Worm (Caenorhabditis elegans) whole organism, L1 larva: ENCODE results near the gene M02E1.4.
A peak's percentile ranks its signal among the peaks of the same experiment; 100 is the strongest.
"Not testable (repeated sequence)": the region's sequence is repeated elsewhere in the genome, so short reads cannot be mapped to it uniquely, and the experiment has no call there.

Source experiments
- C04F5.9 ChIP-seq: sonication (generic microtip); optimal IDR thresholded peaks from 2 replicates; lab custom pipeline; 2016; ENCODE audit warnings: missing genetic modification characterization, missing compliant biosample characterization
- C16A3.4 ChIP-seq: fragments of 150-350 bp; optimal IDR thresholded peaks from 2 replicates; lab custom pipeline; 2014; ENCODE audit warnings: missing biosample characterization, missing genetic modification characterization
- aly-2 ChIP-seq: fragments of 150-350 bp; optimal IDR thresholded peaks from 2 replicates; lab custom pipeline; 2014; ENCODE audit warnings: missing biosample characterization, missing genetic modification characterization
- blmp-1 ChIP-seq: fragments of 150-350 bp; optimal IDR thresholded peaks from 2 replicates; lab custom pipeline; 2014; ENCODE audit warnings: missing biosample characterization, missing genetic modification characterization
- ceh-63 ChIP-seq: fragments of 200-800 bp; sonication (Bioruptor generic); optimal IDR thresholded peaks from 2 replicates; lab custom pipeline; 2018; ENCODE audit warnings: mild to moderate bottlenecking, missing genetic modification characterization, missing compliant biosample characterization
- ceh-82 ChIP-seq, 3 experiments: fragments of 150-350 bp in 1 of 3; sonication (generic microtip) in 2 of 3; optimal IDR thresholded peaks; 2 replicates each; lab custom pipeline; 2014 to 2017; ENCODE audit warnings: missing biosample characterization in 3 of 3, missing genetic modification characterization in 3 of 3
- ceh-88 ChIP-seq: fragments of 200-800 bp; sonication (Bioruptor generic); IDR thresholded peaks from 2 replicates; pipeline ENCODE4 v1.3.6; 2022; ENCODE audit warnings: missing genetic modification characterization, missing compliant biosample characterization
- ceh-90 ChIP-seq: sonication (generic microtip); optimal IDR thresholded peaks from 2 replicates; lab custom pipeline; 2016; ENCODE audit warnings: missing genetic modification characterization, missing compliant biosample characterization
- dpl-1 ChIP-seq, 3 experiments: fragments of 150-350 bp in 2 of 3; sonication (generic microtip) in 1 of 3; optimal IDR thresholded peaks; 2 replicates each; lab custom pipeline; 2014 to 2017; ENCODE audit warnings: missing biosample characterization in 3 of 3, missing genetic modification characterization in 3 of 3, missing genetic modification reagents in 3 of 3
- dsc-1 ChIP-seq: sonication (generic microtip); optimal IDR thresholded peaks from 2 replicates; lab custom pipeline; 2016; ENCODE audit warnings: mild to moderate bottlenecking, missing genetic modification characterization, missing compliant biosample characterization
- efl-1 ChIP-seq, 4 experiments: fragments of 150-350 bp; optimal IDR thresholded peaks in 3 of 4; peaks in 1 of 4; 1 replicate in 1 of 4; 2 replicates in 3 of 4; lab custom pipeline; 2014; ENCODE audit warnings: missing biosample characterization in 2 of 4, missing genetic modification characterization in 2 of 4, missing genetic modification reagents in 2 of 4
- efl-3 ChIP-seq: fragments of 200-800 bp; sonication (Bioruptor generic); optimal IDR thresholded peaks from 2 replicates; lab custom pipeline; 2018; ENCODE audit warnings: mild to moderate bottlenecking, missing genetic modification characterization, missing compliant biosample characterization
- elt-3 ChIP-seq, 6 experiments: fragments of 150-350 bp in 1 of 6; sonication (generic microtip); optimal IDR thresholded peaks; 2 replicates each; lab custom pipeline; 2017 to 2018; ENCODE audit warnings: missing biosample characterization in 6 of 6, missing genetic modification characterization in 6 of 6, inconsistent platforms in 1 of 6
- fkh-4 ChIP-seq: sonication (generic microtip); optimal IDR thresholded peaks from 2 replicates; lab custom pipeline; 2016; ENCODE audit warnings: missing compliant biosample characterization, missing genetic modification characterization, borderline replicate concordance
- fos-1 ChIP-seq: fragments of 150-350 bp; optimal IDR thresholded peaks from 2 replicates; lab custom pipeline; 2014; ENCODE audit warnings: missing biosample characterization, missing genetic modification characterization
- hlh-4 ChIP-seq: sonication (generic microtip); optimal IDR thresholded peaks from 2 replicates; lab custom pipeline; 2016; ENCODE audit warnings: mild to moderate bottlenecking, missing genetic modification characterization, missing compliant biosample characterization
- hpl-2 ChIP-seq: fragments of 150-350 bp; optimal IDR thresholded peaks from 2 replicates; lab custom pipeline; 2014; ENCODE audit warnings: missing biosample characterization, missing genetic modification reagents, missing genetic modification characterization
- irx-1 ChIP-seq: sonication (generic microtip); optimal IDR thresholded peaks from 2 replicates; lab custom pipeline; 2016; ENCODE audit warnings: missing genetic modification characterization, missing compliant biosample characterization
- isw-1 ChIP-seq: fragments of 200-800 bp; sonication (Bioruptor generic); IDR thresholded peaks from 2 replicates; pipeline ENCODE4 v1.3.6; 2022; ENCODE audit warnings: missing genetic modification characterization, missing compliant biosample characterization
- jun-1 ChIP-seq: fragments of 150-350 bp; optimal IDR thresholded peaks from 2 replicates; lab custom pipeline; 2014; ENCODE audit warnings: missing biosample characterization, missing genetic modification reagents, missing genetic modification characterization
- lin-13 ChIP-seq: fragments of 150-350 bp; optimal IDR thresholded peaks from 2 replicates; lab custom pipeline; 2014; ENCODE audit warnings: missing biosample characterization, missing genetic modification reagents, missing genetic modification characterization
- lin-14 ChIP-seq: fragments of 200-800 bp; sonication (Bioruptor generic); optimal IDR thresholded peaks from 2 replicates; lab custom pipeline; 2018; ENCODE audit warnings: mild to moderate bottlenecking, missing genetic modification characterization, moderate library complexity, missing compliant biosample characterization
- lin-15B ChIP-seq: fragments of 150-350 bp; sonication (generic microtip); optimal IDR thresholded peaks from 3 replicates; lab custom pipeline; 2014; ENCODE audit warnings: missing biosample characterization, missing genetic modification characterization
- lin-35 ChIP-seq, 2 experiments: fragments of 150-350 bp; optimal IDR thresholded peaks; 2 replicates each; lab custom pipeline; 2014; ENCODE audit warnings: missing biosample characterization in 2 of 2, missing genetic modification characterization in 2 of 2, missing genetic modification reagents in 2 of 2
- lin-39 ChIP-seq: fragments of 150-350 bp; optimal IDR thresholded peaks from 2 replicates; lab custom pipeline; 2014; ENCODE audit warnings: missing biosample characterization, missing genetic modification reagents, missing genetic modification characterization
- lsy-2 ChIP-seq, 2 experiments: fragments of 150-350 bp; optimal IDR thresholded peaks; 2 replicates each; lab custom pipeline; 2014; ENCODE audit warnings: missing biosample characterization in 2 of 2, missing genetic modification characterization in 2 of 2
- mab-9 ChIP-seq: fragments of 200-800 bp; sonication (Bioruptor generic); IDR thresholded peaks from 2 replicates; pipeline ENCODE4 v1.3.6; 2022; ENCODE audit warnings: missing genetic modification reagents, missing genetic modification characterization, missing compliant biosample characterization
- mdl-1 ChIP-seq, 2 experiments: fragments of 150-350 bp; optimal IDR thresholded peaks; 2 replicates each; lab custom pipeline; 2014 to 2017; ENCODE audit warnings: missing biosample characterization in 2 of 2, missing genetic modification characterization in 2 of 2, inconsistent platforms in 1 of 2
- mep-1 ChIP-seq: fragments of 150-350 bp; optimal IDR thresholded peaks from 2 replicates; lab custom pipeline; 2014; ENCODE audit warnings: missing biosample characterization, missing genetic modification characterization
- nhr-12 ChIP-seq: sonication (generic microtip); optimal IDR thresholded peaks from 2 replicates; lab custom pipeline; 2017; ENCODE audit warnings: missing biosample characterization, missing genetic modification characterization
- nhr-19 ChIP-seq: fragments of 200-800 bp; sonication (Bioruptor generic); conservative IDR thresholded peaks from 2 replicates; pipeline ENCODE4 v1.3.6; 2022; ENCODE audit warnings: missing genetic modification characterization, missing compliant biosample characterization
- nhr-20 ChIP-seq: sonication (generic microtip); optimal IDR thresholded peaks from 2 replicates; lab custom pipeline; 2016; ENCODE audit warnings: mild to moderate bottlenecking, missing genetic modification characterization, missing compliant biosample characterization
- nhr-237 ChIP-seq: fragments of 150-350 bp; optimal IDR thresholded peaks from 2 replicates; lab custom pipeline; 2014; ENCODE audit warnings: missing biosample characterization, missing genetic modification characterization
- nhr-71 ChIP-seq: sonication (generic microtip); optimal IDR thresholded peaks from 2 replicates; lab custom pipeline; 2016; ENCODE audit warnings: mild to moderate bottlenecking, missing genetic modification characterization, moderate library complexity, missing compliant biosample characterization
- nhr-77 ChIP-seq: fragments of 150-350 bp; optimal IDR thresholded peaks from 2 replicates; lab custom pipeline; 2014; ENCODE audit warnings: missing biosample characterization, missing genetic modification characterization
- nhr-85 ChIP-seq: sonication (generic microtip); peaks from one replicate; lab custom pipeline; 2016; ENCODE audit warnings: missing genetic modification characterization, inconsistent platforms, missing compliant biosample characterization
- pax-3 ChIP-seq: fragments of 200-800 bp; sonication (Bioruptor generic); optimal IDR thresholded peaks from 2 replicates; lab custom pipeline; 2018; ENCODE audit warnings: mild to moderate bottlenecking, missing genetic modification characterization, moderate library complexity, missing compliant biosample characterization
- rnt-1 ChIP-seq: sonication (generic microtip); optimal IDR thresholded peaks from 2 replicates; lab custom pipeline; 2016; ENCODE audit warnings: mild to moderate bottlenecking, missing genetic modification characterization, moderate library complexity, missing compliant biosample characterization
- snu-23 ChIP-seq: sonication (generic microtip); optimal IDR thresholded peaks from 2 replicates; lab custom pipeline; 2016; ENCODE audit warnings: missing genetic modification characterization, missing compliant biosample characterization
- sox-4 ChIP-seq: sonication (generic microtip); optimal IDR thresholded peaks from 2 replicates; lab custom pipeline; 2016; ENCODE audit warnings: missing genetic modification characterization, missing compliant biosample characterization
- sup-37 ChIP-seq: fragments of 200-800 bp; sonication (Bioruptor generic); optimal IDR thresholded peaks from 2 replicates; lab custom pipeline; 2018; ENCODE audit warnings: mild to moderate bottlenecking, missing genetic modification characterization, missing compliant biosample characterization
- tbx-2 ChIP-seq: sonication (generic microtip); optimal IDR thresholded peaks from 2 replicates; lab custom pipeline; 2016; ENCODE audit warnings: missing genetic modification characterization, missing compliant biosample characterization
- unc-130 ChIP-seq: fragments of 150-350 bp; optimal IDR thresholded peaks from 2 replicates; lab custom pipeline; 2017; ENCODE audit warnings: missing biosample characterization, missing genetic modification characterization, inconsistent platforms
- unc-30 ChIP-seq: sonication (generic microtip); optimal IDR thresholded peaks from 2 replicates; lab custom pipeline; 2017; ENCODE audit warnings: missing biosample characterization, missing genetic modification characterization
- unc-86 ChIP-seq: sonication (generic microtip); optimal IDR thresholded peaks from 2 replicates; lab custom pipeline; 2016; ENCODE audit warnings: missing genetic modification characterization, missing compliant biosample characterization
- unc-98 ChIP-seq: fragments of 200-800 bp; sonication (Bioruptor generic); IDR thresholded peaks from 2 replicates; pipeline ENCODE4 v1.3.6; 2022; ENCODE audit warnings: missing genetic modification characterization, missing compliant biosample characterization
- ztf-11 ChIP-seq, 2 experiments: sonication (generic microtip); optimal IDR thresholded peaks; 2 replicates each; lab custom pipeline; 2016 to 2017; ENCODE audit warnings: missing genetic modification characterization in 2 of 2, missing biosample characterization in 1 of 2, missing compliant biosample characterization in 1 of 2

Gene M02E1.4

ce11 chrX:343822-344221 lies 30.7 kb downstream of the M02E1.4 start:
- TF ChIP-seq efl-1 (optimal IDR thresholded peaks at IDR 0.05; lab: Kevin White, UChicago) (no peak), efl-1 (GFP tag; optimal IDR thresholded peaks at IDR 0.05 in 1 of 2; lab: Kevin White, UChicago) (peak; percentile 26 to 91), lin-35 (GFP tag; optimal IDR thresholded peaks at IDR 0.05; lab: Kevin White, UChicago) (peak in 1 of 2 experiments; percentile 29), lin-15B (tag; lab: Kevin White, UChicago) (peak; percentile 3), dpl-1 (GFP tag; optimal IDR thresholded peaks at IDR 0.05; lab: Kevin White, UChicago) (no peak)

DNA sequence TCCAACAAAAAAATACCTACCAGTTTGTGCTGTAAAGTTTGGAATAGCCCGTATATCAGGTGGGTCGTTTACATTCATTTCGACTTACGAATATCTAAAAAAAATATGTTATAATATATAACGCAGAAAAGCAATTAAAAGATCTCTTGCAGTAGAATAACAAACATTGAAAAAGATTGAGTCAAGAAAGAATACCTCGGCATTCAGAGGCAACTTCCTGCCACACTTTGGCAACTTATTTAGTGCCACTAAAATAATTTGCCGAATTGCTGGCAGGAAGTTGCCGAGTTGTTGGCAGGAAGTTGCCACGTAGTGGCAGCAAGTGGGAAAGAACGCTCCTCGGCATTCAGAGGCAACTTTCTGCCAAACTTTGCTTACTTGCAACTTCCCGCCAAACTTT lies 34.0 kb downstream of the M02E1.4 start, which contains the start of gene C04E7.3:
Gene C04E7.3, minus strand, starts transcription at position 101 of the 400 bp plus-strand sequence.
- TF ChIP-seq irx-1 (tag; lab: Kevin White, UChicago); sup-37 (GFP tag; lab: Kevin White, UChicago); jun-1 (tag; lab: Kevin White, UChicago): not testable (repeated sequence)

DNA sequence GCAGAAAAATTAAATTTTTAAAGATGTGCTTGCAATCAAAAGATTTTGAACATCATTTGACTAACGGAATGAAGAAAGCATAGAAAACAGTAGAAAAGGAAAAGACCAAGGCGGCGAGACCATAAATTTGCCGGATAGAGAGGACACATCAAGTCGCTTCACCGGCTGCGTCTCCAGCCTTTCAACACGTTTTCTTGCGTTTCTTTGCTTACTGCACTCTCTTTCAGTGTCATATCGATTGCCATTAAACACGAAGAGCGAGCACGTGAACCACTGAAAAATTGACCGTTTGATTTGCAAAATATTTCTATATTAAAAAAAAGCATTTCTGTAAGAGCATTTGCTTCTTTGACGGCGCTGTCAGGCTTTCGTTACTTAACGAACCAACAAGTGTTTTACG lies 35.1 kb downstream of the M02E1.4 start:
- TF ChIP-seq mab-9 (GFP tag; lab: Robert Waterston, UW) (no peak), ceh-82 (tag; optimal IDR thresholded peaks at IDR 0.05; lab: Kevin White, UChicago) (peak in 1 of 3 experiments; percentile 37), lsy-2 (tag; optimal IDR thresholded peaks at IDR 0.05; lab: Kevin White, UChicago) (peak; percentile 9 to 39), sox-4 (tag; lab: Kevin White, UChicago) (no peak), nhr-85 (tag; lab: Kevin White, UChicago) (no peak), nhr-71 (tag; lab: Kevin White, UChicago) (peak; percentile 20), nhr-20 (tag; lab: Kevin White, UChicago) (no peak), irx-1 (tag; lab: Kevin White, UChicago) (no peak), fos-1 (tag; lab: Kevin White, UChicago) (no peak), mdl-1 (tag; optimal IDR thresholded peaks at IDR 0.05; lab: Kevin White, UChicago) (peak in 1 of 2 experiments; percentile 68), unc-98 (GFP tag; lab: Robert Waterston, UW) (no peak), snu-23 (GFP tag; lab: Kevin White, UChicago) (peak; percentile 51), hlh-4 (tag; lab: Kevin White, UChicago) (no peak), elt-3 (tag; optimal IDR thresholded peaks at IDR 0.05; lab: Kevin White, UChicago) (no peak), ceh-63 (GFP tag; lab: Kevin White, UChicago) (no peak), lin-13 (GFP tag; lab: Kevin White, UChicago) (no peak), unc-30 (tag; lab: Kevin White, UChicago) (no peak), dsc-1 (tag; lab: Kevin White, UChicago) (no peak), efl-3 (GFP tag; lab: Kevin White, UChicago) (no peak), mep-1 (peak; percentile 31), nhr-237 (tag; lab: Kevin White, UChicago) (no peak), blmp-1 (tag; lab: Kevin White, UChicago) (peak; percentile 34), aly-2 (tag; lab: Kevin White, UChicago) (no peak), nhr-77 (tag; lab: Kevin White, UChicago) (no peak), lin-15B (tag; lab: Kevin White, UChicago) (no peak), C16A3.4 (tag; lab: Kevin White, UChicago) (no peak), ceh-90 (tag; lab: Kevin White, UChicago) (no peak), efl-1 (optimal IDR thresholded peaks at IDR 0.05; lab: Kevin White, UChicago) (peak in 1 of 2 experiments; percentile 16), efl-1 (GFP tag; optimal IDR thresholded peaks at IDR 0.05 in 1 of 2; lab: Kevin White, UChicago) (no peak), lin-39 (tag; lab: Kevin White, UChicago) (no peak), C04F5.9 (tag; lab: Kevin White, UChicago) (no peak), rnt-1 (tag; lab: Kevin White, UChicago) (no peak), dpl-1 (GFP tag; optimal IDR thresholded peaks at IDR 0.05; lab: Kevin White, UChicago) (no peak), lin-35 (GFP tag; optimal IDR thresholded peaks at IDR 0.05; lab: Kevin White, UChicago) (peak; percentile 34 to 51), fkh-4 (tag; lab: Kevin White, UChicago) (no peak), tbx-2 (tag; lab: Kevin White, UChicago) (peak; percentile 10), unc-86 (tag; lab: Kevin White, UChicago) (no peak), jun-1 (tag; lab: Kevin White, UChicago) (no peak), isw-1 (GFP tag; lab: Robert Waterston, UW) (no peak), nhr-19 (GFP tag; lab: Robert Waterston, UW) (0 out of 2 replicates have a peak, but pooled peaks have one; percentile 24), pax-3 (tag; lab: Kevin White, UChicago) (no peak), hpl-2 (GFP tag; lab: Kevin White, UChicago) (no peak), ceh-88 (GFP tag; lab: Robert Waterston, UW) (no peak), unc-130 (tag; lab: Kevin White, UChicago) (no peak), nhr-12 (tag; lab: Kevin White, UChicago) (no peak), lin-14 (GFP tag; lab: Kevin White, UChicago) (peak; percentile 58), ztf-11 (tag; optimal IDR thresholded peaks at IDR 0.05; lab: Kevin White, UChicago) (no peak)
